Worm (Caenorhabditis elegans) whole organism, L3 larva: ENCODE measurements around the gene adt-1.

ENCODE experiments used
- R02D3.7 ChIP-seq: fragments of 150-350 bp; optimal IDR thresholded peaks from 2 replicates; lab custom pipeline; 2014; ENCODE audit warnings: missing biosample characterization, missing genetic modification characterization
- lin-15B ChIP-seq: fragments of 150-350 bp; optimal IDR thresholded peaks from 2 replicates; lab custom pipeline; 2014; ENCODE audit warnings: missing biosample characterization, missing genetic modification characterization
- mdl-1 ChIP-seq: fragments of 150-350 bp; optimal IDR thresholded peaks from 2 replicates; lab custom pipeline; 2014; ENCODE audit warnings: missing biosample characterization, missing genetic modification characterization
- nhr-43 ChIP-seq: sonication (generic microtip); optimal IDR thresholded peaks from 2 replicates; lab custom pipeline; 2016; ENCODE audit warnings: mild to moderate bottlenecking, missing genetic modification characterization, missing compliant biosample characterization; ENCODE audit not compliant: poor library complexity, severe bottlenecking
- snpc-4 ChIP-seq: fragments of 150-350 bp; optimal IDR thresholded peaks from 2 replicates; lab custom pipeline; 2014; ENCODE audit warnings: missing biosample characterization, missing genetic modification characterization
- ztf-4 ChIP-seq: fragments of 150-350 bp; optimal IDR thresholded peaks from 2 replicates; lab custom pipeline; 2014; ENCODE audit warnings: missing biosample characterization, missing genetic modification characterization

Gene adt-1

ce11 chrX:12738454-12738853 lies 59.8 kb downstream of the adt-1 start, which contains the start of gene pgp-13:
Gene pgp-13 (plus strand): TSS chrX:12738754.
- TF ChIP-seq ztf-4 (tag; lab: Kevin White, UChicago) (no peak), R02D3.7 (no peak), snpc-4 (tag; lab: Kevin White, UChicago) (no peak), lin-15B (tag; lab: Kevin White, UChicago) (no peak), nhr-43 (tag; lab: Kevin White, UChicago) (no peak), mdl-1 (tag; lab: Kevin White, UChicago) (no peak)
